Worm (Caenorhabditis elegans) whole organism, young adult: ENCODE results near the gene rpl-15.

Source experiments
- B0019.2 ChIP-seq: fragments of 200-800 bp; sonication (Bioruptor generic); conservative IDR thresholded peaks from 2 replicates; pipeline ENCODE4 v1.3.6; 2022; ENCODE audit warnings: missing genetic modification reagents, missing genetic modification characterization, missing compliant biosample characterization
- C17E4.6 ChIP-seq: fragments of 200-800 bp; sonication (Bioruptor generic); IDR thresholded peaks from 2 replicates; pipeline ENCODE4 v1.3.6; 2022; ENCODE audit warnings: missing genetic modification reagents, missing genetic modification characterization, missing compliant biosample characterization
- D2030.7 ChIP-seq: fragments of 200-800 bp; sonication (Bioruptor generic); IDR thresholded peaks from 2 replicates; pipeline ENCODE4 v1.3.6; 2022; ENCODE audit warnings: missing genetic modification reagents, missing genetic modification characterization, missing compliant biosample characterization
- F33H1.4 ChIP-seq: fragments of 200-800 bp; sonication (Bioruptor generic); IDR thresholded peaks from 2 replicates; pipeline ENCODE4 v1.3.6; 2022; ENCODE audit warnings: missing genetic modification reagents, missing genetic modification characterization, missing compliant biosample characterization
- F37B4.10 ChIP-seq: fragments of 200-800 bp; sonication (Bioruptor generic); IDR thresholded peaks from 2 replicates; pipeline ENCODE4 v1.3.6; 2022; ENCODE audit warnings: missing genetic modification characterization, missing compliant biosample characterization
- F52B5.7 ChIP-seq: sonication (generic microtip); optimal IDR thresholded peaks from 2 replicates; lab custom pipeline; 2016; ENCODE audit warnings: mild to moderate bottlenecking, missing genetic modification characterization, missing compliant biosample characterization
- F57C9.4 ChIP-seq: sonication (generic microtip); optimal IDR thresholded peaks from 2 replicates; lab custom pipeline; 2017; ENCODE audit warnings: mild to moderate bottlenecking, missing genetic modification characterization, missing compliant biosample characterization
- K11D2.4 ChIP-seq: fragments of 200-800 bp; sonication (Bioruptor generic); IDR thresholded peaks from 2 replicates; pipeline ENCODE4 v1.3.6; 2022; ENCODE audit warnings: missing genetic modification reagents, missing genetic modification characterization, missing compliant biosample characterization
- Y53F4B.3 ChIP-seq: fragments of 200-800 bp; sonication (Bioruptor generic); IDR thresholded peaks from 2 replicates; pipeline ENCODE4 v1.3.6; 2022; ENCODE audit warnings: missing genetic modification reagents, missing genetic modification characterization, missing compliant biosample characterization
- aptf-3 ChIP-seq: fragments of 200-800 bp; sonication (Bioruptor generic); IDR thresholded peaks from 2 replicates; pipeline ENCODE4 v1.3.6; 2022; ENCODE audit warnings: missing genetic modification characterization, missing compliant biosample characterization
- bed-1 ChIP-seq: fragments of 200-800 bp; sonication (Bioruptor generic); IDR thresholded peaks from 2 replicates; pipeline ENCODE4 v1.3.6; 2022; ENCODE audit warnings: missing genetic modification reagents, missing genetic modification characterization, missing compliant biosample characterization
- ccch-3 ChIP-seq: fragments of 200-800 bp; sonication (Bioruptor generic); optimal IDR thresholded peaks from 2 replicates; lab custom pipeline; 2018; ENCODE audit warnings: mild to moderate bottlenecking, missing genetic modification characterization, missing compliant biosample characterization
- ceh-40 ChIP-seq: fragments of 200-800 bp; sonication (Bioruptor generic); IDR thresholded peaks from 2 replicates; pipeline ENCODE4 v1.3.6; 2022; ENCODE audit warnings: missing genetic modification characterization, missing compliant biosample characterization
- egl-18 ChIP-seq: fragments of 200-800 bp; sonication (Bioruptor generic); IDR thresholded peaks from 2 replicates; pipeline ENCODE4 v1.3.6; 2022; ENCODE audit warnings: missing genetic modification reagents, missing genetic modification characterization, missing compliant biosample characterization
- fkh-3 ChIP-seq: sonication (generic microtip); optimal IDR thresholded peaks from 2 replicates; lab custom pipeline; 2016; ENCODE audit warnings: mild to moderate bottlenecking, missing genetic modification characterization, missing compliant biosample characterization
- gei-17 ChIP-seq: fragments of 200-800 bp; sonication (Bioruptor generic); optimal IDR thresholded peaks from 2 replicates; lab custom pipeline; 2018; ENCODE audit warnings: mild to moderate bottlenecking, missing genetic modification characterization, missing compliant biosample characterization
- him-1 ChIP-seq: sonication (generic microtip); optimal IDR thresholded peaks from 2 replicates; lab custom pipeline; 2016; ENCODE audit warnings: missing genotype, missing genetic modification reagents, missing genetic modification characterization, missing compliant biosample characterization
- hlh-26 ChIP-seq: fragments of 200-800 bp; sonication (Bioruptor generic); conservative IDR thresholded peaks from 2 replicates; pipeline ENCODE4 v1.3.6; 2022; ENCODE audit warnings: missing genetic modification reagents, missing genetic modification characterization, missing compliant biosample characterization
- hmg-20 ChIP-seq: fragments of 200-800 bp; sonication (Bioruptor generic); IDR thresholded peaks from 2 replicates; pipeline ENCODE4 v1.3.6; 2022; ENCODE audit warnings: missing genetic modification reagents, missing genetic modification characterization, missing compliant biosample characterization
- let-526 ChIP-seq: fragments of 200-800 bp; sonication (Bioruptor generic); IDR thresholded peaks from 2 replicates; pipeline ENCODE4 v1.3.6; 2022; ENCODE audit warnings: missing genetic modification reagents, missing genetic modification characterization, missing compliant biosample characterization
- lin-26 ChIP-seq: fragments of 200-800 bp; sonication (Bioruptor generic); IDR thresholded peaks from 2 replicates; pipeline ENCODE4 v1.3.6; 2022; ENCODE audit warnings: missing genetic modification reagents, missing genetic modification characterization, missing compliant biosample characterization
- lin-35 ChIP-seq, 3 experiments: fragments of 150-350 bp in 2 of 3; sonication (generic microtip) in 1 of 3; optimal IDR thresholded peaks; 2 replicates each; lab custom pipeline; 2014 to 2018; ENCODE audit warnings: missing biosample characterization in 3 of 3, missing genetic modification characterization in 3 of 3, missing genetic modification reagents in 3 of 3
- lin-40 ChIP-seq: sonication (generic microtip); optimal IDR thresholded peaks from 2 replicates; lab custom pipeline; 2016; ENCODE audit warnings: missing genetic modification characterization, mild to moderate bottlenecking, missing compliant biosample characterization, missing genotype, missing genetic modification reagents
- lin-54 ChIP-seq: fragments of 200-800 bp; sonication (Bioruptor generic); optimal IDR thresholded peaks from 2 replicates; lab custom pipeline; 2018; ENCODE audit warnings: mild to moderate bottlenecking, missing genetic modification characterization, missing compliant biosample characterization
- madf-10 ChIP-seq: sonication (generic microtip); optimal IDR thresholded peaks from 2 replicates; lab custom pipeline; 2016; ENCODE audit warnings: mild to moderate bottlenecking, missing genetic modification characterization, missing compliant biosample characterization
- madf-8 ChIP-seq: fragments of 200-800 bp; sonication (Bioruptor generic); conservative IDR thresholded peaks from 2 replicates; pipeline ENCODE4 v1.3.6; 2022; ENCODE audit warnings: missing genetic modification reagents, missing genetic modification characterization, missing compliant biosample characterization
- mel-28 ChIP-seq: sonication (generic microtip); optimal IDR thresholded peaks from 2 replicates; lab custom pipeline; 2016; ENCODE audit warnings: borderline replicate concordance, mild to moderate bottlenecking, missing genetic modification characterization, missing compliant biosample characterization
- nfyb-1 ChIP-seq: fragments of 200-800 bp; sonication (Bioruptor generic); IDR thresholded peaks from 2 replicates; pipeline ENCODE4 v1.3.6; 2022; ENCODE audit warnings: missing genetic modification reagents, missing genetic modification characterization, missing compliant biosample characterization
- nhr-179 ChIP-seq: sonication (generic microtip); optimal IDR thresholded peaks from 2 replicates; lab custom pipeline; 2016; ENCODE audit warnings: mild to moderate bottlenecking, missing genetic modification characterization, missing compliant biosample characterization
- nhr-27 ChIP-seq: fragments of 200-800 bp; sonication (Bioruptor generic); optimal IDR thresholded peaks from 2 replicates; lab custom pipeline; 2018; ENCODE audit warnings: mild to moderate bottlenecking, missing genetic modification characterization, moderate library complexity, missing compliant biosample characterization
- pbrm-1 ChIP-seq: fragments of 200-800 bp; sonication (Bioruptor generic); IDR thresholded peaks from 2 replicates; pipeline ENCODE4 v1.3.6; 2022; ENCODE audit warnings: missing genetic modification reagents, missing genetic modification characterization, missing compliant biosample characterization
- rcor-1 ChIP-seq: fragments of 200-800 bp; sonication (Bioruptor generic); IDR thresholded peaks from 2 replicates; pipeline ENCODE4 v1.3.6; 2022; ENCODE audit warnings: missing genetic modification reagents, missing genetic modification characterization, missing compliant biosample characterization
- rec-8 ChIP-seq, 2 experiments: sonication (generic microtip); optimal IDR thresholded peaks; 2 replicates each; lab custom pipeline; 2016; ENCODE audit warnings: mild to moderate bottlenecking in 2 of 2, missing genetic modification characterization in 2 of 2, missing genetic modification reagents in 2 of 2, missing genotype in 2 of 2, missing biosample characterization in 1 of 2, missing compliant biosample characterization in 1 of 2, moderate library complexity in 1 of 2
- sptf-2 ChIP-seq: fragments of 200-800 bp; sonication (Bioruptor generic); optimal IDR thresholded peaks from 2 replicates; lab custom pipeline; 2018; ENCODE audit warnings: mild to moderate bottlenecking, missing genetic modification characterization, missing compliant biosample characterization
- tlf-1 ChIP-seq: fragments of 200-800 bp; sonication (Bioruptor generic); optimal IDR thresholded peaks from 2 replicates; lab custom pipeline; 2018; ENCODE audit warnings: mild to moderate bottlenecking, missing genetic modification characterization, missing compliant biosample characterization
- xnd-1 ChIP-seq: sonication (generic microtip); optimal IDR thresholded peaks from 2 replicates; lab custom pipeline; 2016; ENCODE audit warnings: missing genotype, missing genetic modification reagents, missing genetic modification characterization, missing compliant biosample characterization
- zfh-2 ChIP-seq: fragments of 200-800 bp; sonication (Bioruptor generic); conservative IDR thresholded peaks from 2 replicates; pipeline ENCODE4 v1.3.6; 2022; ENCODE audit warnings: missing genetic modification reagents, missing genetic modification characterization, missing compliant biosample characterization
- ztf-6 ChIP-seq: fragments of 200-800 bp; sonication (Bioruptor generic); IDR thresholded peaks from 2 replicates; pipeline ENCODE4 v1.3.6; 2022; ENCODE audit warnings: missing genetic modification reagents, missing genetic modification characterization, missing compliant biosample characterization

The rpl-15 gene

DNA sequence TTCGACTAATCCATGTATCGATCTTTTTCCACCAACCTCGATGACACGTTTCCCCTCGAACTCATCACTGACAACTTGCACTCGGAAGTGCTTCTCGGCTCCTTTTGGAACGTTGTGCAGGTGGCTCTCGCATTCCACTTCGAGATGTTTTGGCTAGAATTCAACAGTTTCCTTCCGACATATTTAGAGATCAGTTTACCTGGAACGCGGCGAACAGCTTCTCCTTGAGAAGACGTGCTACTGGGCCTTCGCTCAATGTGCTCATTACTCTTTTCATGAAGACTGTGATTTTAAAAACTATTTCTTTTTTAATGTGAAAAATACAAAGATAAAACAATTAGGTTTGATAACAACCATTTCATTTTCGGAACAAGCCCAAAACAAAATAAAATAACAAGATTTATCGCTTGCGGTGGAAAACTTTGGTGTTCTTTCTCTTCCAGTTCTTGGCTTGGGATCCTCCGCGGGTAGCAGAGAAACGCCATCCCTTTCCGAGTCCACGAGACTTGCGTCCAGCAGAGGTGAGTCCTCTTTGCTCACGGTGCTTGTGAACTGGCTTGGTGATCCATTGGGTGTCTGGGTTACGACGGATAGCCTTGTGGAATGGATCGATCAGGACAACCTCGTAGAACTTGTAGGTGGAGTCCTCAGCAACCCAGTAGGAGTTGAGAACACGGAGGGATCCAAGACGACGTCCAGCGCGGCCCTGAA lies 1.1 kb downstream of the rpl-15 start, which contains the start of gene K11H12.1 (continued):
- peak; percentile 48; the same call in 1 of the 2 replicates for TF ChIP-seq rcor-1 (GFP tag; lab: Robert Waterston, UW)
- TF ChIP-seq ztf-6 (GFP tag; lab: Robert Waterston, UW), result no peak
- peak; percentile 68; the same call in 1 of the 2 replicates for TF ChIP-seq C17E4.6 (GFP tag; lab: Robert Waterston, UW)
- peak; percentile 53 for TF ChIP-seq tlf-1 (GFP tag; lab: Kevin White, UChicago)
- no peak for TF ChIP-seq Y53F4B.3 (GFP tag; lab: Robert Waterston, UW)
- TF ChIP-seq hmg-20 (GFP tag; lab: Robert Waterston, UW), result peak; percentile 58; the same call in 1 of the 2 replicates
- no peak for TF ChIP-seq nhr-179
- no peak for TF ChIP-seq F57C9.4 (tag; lab: Kevin White, UChicago)
- no peak for TF ChIP-seq F37B4.10 (GFP tag; lab: Robert Waterston, UW)
- TF ChIP-seq lin-54 (GFP tag; lab: Kevin White, UChicago), result peak; percentile 65
- no peak for TF ChIP-seq let-526 (GFP tag; lab: Robert Waterston, UW)
- TF ChIP-seq nhr-27 (tag; lab: Kevin White, UChicago), result no peak
- 0 out of 2 replicates have a peak, but pooled peaks have one; percentile 3 for TF ChIP-seq egl-18 (GFP tag; lab: Robert Waterston, UW)
- TF ChIP-seq aptf-3 (GFP tag; lab: Robert Waterston, UW), result no peak
- no peak for TF ChIP-seq fkh-3 (tag; lab: Kevin White, UChicago)
- no peak for TF ChIP-seq madf-10 (tag; lab: Kevin White, UChicago)
- TF ChIP-seq nfyb-1 (GFP tag; lab: Robert Waterston, UW), result 0 out of 2 replicates have a peak, but pooled peaks have one; percentile 39
- TF ChIP-seq F52B5.7 (tag; lab: Kevin White, UChicago), result peak; percentile 11
- TF ChIP-seq rec-8 (tag; optimal IDR thresholded peaks at IDR 0.05; lab: Kevin White, UChicago), result no peak
- TF ChIP-seq ccch-3, result no peak
- peak; percentile 30 for TF ChIP-seq xnd-1
- TF ChIP-seq mel-28 (tag; lab: Kevin White, UChicago), result no peak
- 0 out of 2 replicates have a peak, but pooled peaks have one; percentile 44 for TF ChIP-seq ceh-40 (GFP tag; lab: Robert Waterston, UW)
- TF ChIP-seq pbrm-1, result peak; percentile 50; the same call in 1 of the 2 replicates
- peak; percentile 42; the same call in 1 of the 2 replicates for TF ChIP-seq D2030.7 (GFP tag; lab: Robert Waterston, UW)
- TF ChIP-seq K11D2.4 (GFP tag; lab: Robert Waterston, UW), result no peak
- peak; percentile 25; the same call in 1 of the 2 replicates for TF ChIP-seq lin-26

DNA sequence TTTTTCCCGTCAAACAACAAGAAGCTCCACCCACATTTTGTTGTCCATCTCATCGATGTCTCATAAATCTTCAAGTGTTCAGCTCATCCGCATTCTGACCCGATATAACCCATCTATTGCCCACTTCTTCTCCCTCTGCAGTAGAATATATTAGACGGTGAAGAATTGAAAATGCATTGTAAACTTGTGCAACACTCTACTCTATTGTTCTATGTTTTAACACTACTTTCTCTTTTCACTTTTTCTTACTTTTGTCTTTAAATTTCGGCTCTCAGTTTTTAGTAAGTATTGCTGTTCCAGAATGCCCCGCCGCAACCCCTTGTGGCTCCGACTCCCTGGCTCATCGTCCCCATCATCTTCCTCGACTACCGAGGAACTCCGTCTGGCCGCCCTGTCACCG lies 5.0 kb downstream of the rpl-15 start, which contains the start of gene K11H12.9:
Gene K11H12.9, plus strand, starts transcription at position 301 of the 400 bp plus-strand sequence.
- no peak for TF ChIP-seq sptf-2
- TF ChIP-seq zfh-2 (GFP tag; lab: Robert Waterston, UW), result peak; percentile 45; the same call in 1 of the 2 replicates

DNA sequence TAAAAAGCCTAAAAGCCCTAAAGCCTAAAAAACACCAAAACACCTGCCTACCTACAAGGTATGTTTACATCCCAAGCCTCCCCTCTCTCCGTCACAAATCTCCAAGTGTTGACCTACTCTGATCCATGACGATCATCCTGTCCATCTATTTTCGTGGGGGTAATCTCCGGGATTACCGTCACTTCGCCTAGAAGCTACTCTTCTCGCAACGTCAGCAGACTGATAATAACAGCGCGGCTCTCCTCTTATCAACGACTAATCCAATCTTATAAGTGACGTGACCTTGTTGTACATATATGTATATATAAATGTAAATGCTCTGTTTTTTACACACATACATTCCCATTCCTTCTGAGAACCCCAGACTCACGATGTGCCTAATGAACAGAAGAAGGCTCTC lies 6.0 kb downstream of the rpl-15 start:
- TF ChIP-seq bed-1 (GFP tag; lab: Robert Waterston, UW) (no peak), nhr-27 (tag; lab: Kevin White, UChicago) (no peak), lin-35 (GFP tag; optimal IDR thresholded peaks at IDR 0.05; lab: Kevin White, UChicago) (no peak), madf-8 (no peak), B0019.2 (no peak), lin-40 (tag; lab: Kevin White, UChicago) (no peak), F33H1.4 (GFP tag; lab: Robert Waterston, UW) (no peak), gei-17 (GFP tag; lab: Kevin White, UChicago) (no peak), hlh-26 (no peak), him-1 (tag; lab: Kevin White, UChicago) (no peak)
